Worm (Caenorhabditis elegans) whole organism, young adult: ENCODE measurements around the gene npl-10.

ENCODE experiments used
- D2030.7 ChIP-seq: fragments of 200-800 bp; sonication (Bioruptor generic); IDR thresholded peaks from 2 replicates; pipeline ENCODE4 v1.3.6; 2022; ENCODE audit warnings: missing genetic modification reagents, missing genetic modification characterization, missing compliant biosample characterization
- F37B4.10 ChIP-seq: fragments of 200-800 bp; sonication (Bioruptor generic); IDR thresholded peaks from 2 replicates; pipeline ENCODE4 v1.3.6; 2022; ENCODE audit warnings: missing genetic modification characterization, missing compliant biosample characterization
- F52B5.7 ChIP-seq: sonication (generic microtip); optimal IDR thresholded peaks from 2 replicates; lab custom pipeline; 2016; ENCODE audit warnings: mild to moderate bottlenecking, missing genetic modification characterization, missing compliant biosample characterization
- F57A8.1 ChIP-seq: fragments of 200-800 bp; sonication (Bioruptor generic); optimal IDR thresholded peaks from 2 replicates; lab custom pipeline; 2018; ENCODE audit warnings: mild to moderate bottlenecking, missing genetic modification characterization, moderate library complexity, missing compliant biosample characterization
- ekl-4 ChIP-seq: fragments of 200-800 bp; sonication (Bioruptor generic); IDR thresholded peaks from 2 replicates; pipeline ENCODE4 v1.3.6; 2022; ENCODE audit warnings: missing genetic modification reagents, missing genetic modification characterization, missing compliant biosample characterization
- unc-62 ChIP-seq: fragments of 150-350 bp; optimal IDR thresholded peaks from 2 replicates; lab custom pipeline; 2014; ENCODE audit warnings: missing biosample characterization, missing genetic modification reagents, missing genetic modification characterization
- ztf-6 ChIP-seq: fragments of 200-800 bp; sonication (Bioruptor generic); IDR thresholded peaks from 2 replicates; pipeline ENCODE4 v1.3.6; 2022; ENCODE audit warnings: missing genetic modification reagents, missing genetic modification characterization, missing compliant biosample characterization

ce11 chrIII:3935808-3936207 lies at the start of gene npl-10:
- TF ChIP-seq F37B4.10 (GFP tag; lab: Robert Waterston, UW) = no peak
- TF ChIP-seq unc-62 (GFP tag; lab: Kevin White, UChicago) = no peak
- TF ChIP-seq ekl-4 (GFP tag; lab: Robert Waterston, UW) = no peak
- no peak for TF ChIP-seq ztf-6 (GFP tag; lab: Robert Waterston, UW)
- TF ChIP-seq F52B5.7 (tag; lab: Kevin White, UChicago) = no peak
- TF ChIP-seq D2030.7 = no peak
- no peak for TF ChIP-seq F57A8.1
